Worm (Caenorhabditis elegans) whole organism, early embryonic: ENCODE data around the gene srj-33.
"Not testable (repeated sequence)": the region's sequence is repeated elsewhere in the genome, so short reads cannot be mapped to it uniquely, and the experiment has no call there.

ENCODE experiments used
- B0310.2 ChIP-seq: sonication (generic microtip); optimal IDR thresholded peaks from 2 replicates; lab custom pipeline; 2016; ENCODE audit warnings: mild to moderate bottlenecking, missing genetic modification characterization, missing compliant biosample characterization
- F13C5.2 ChIP-seq: sonication (generic microtip); optimal IDR thresholded peaks from 2 replicates; lab custom pipeline; 2017; ENCODE audit warnings: mild to moderate bottlenecking, missing genetic modification characterization, inconsistent platforms, missing compliant biosample characterization
- ama-1 ChIP-seq: fragments of 150-350 bp; optimal IDR thresholded peaks from 2 replicates; lab custom pipeline; 2014
- ceh-36 ChIP-seq: sonication (generic microtip); optimal IDR thresholded peaks from 2 replicates; lab custom pipeline; 2016; ENCODE audit warnings: missing genetic modification characterization, inconsistent platforms, missing compliant biosample characterization
- ets-7 ChIP-seq: sonication (generic microtip); optimal IDR thresholded peaks from 2 replicates; lab custom pipeline; 2016; ENCODE audit warnings: missing genotype, missing genetic modification characterization, missing compliant biosample characterization
- flt-1 ChIP-seq: fragments of 200-800 bp; sonication (Bioruptor generic); IDR thresholded peaks from 2 replicates; pipeline ENCODE4 v1.3.6; 2022; ENCODE audit warnings: missing genetic modification characterization, missing compliant biosample characterization
- hmbx-1 ChIP-seq: sonication (generic microtip); optimal IDR thresholded peaks from 2 replicates; lab custom pipeline; 2016; ENCODE audit warnings: mild to moderate bottlenecking, missing genetic modification characterization, missing compliant biosample characterization
- hmg-4 ChIP-seq: fragments of 200-800 bp; sonication (Bioruptor generic); optimal IDR thresholded peaks from 2 replicates; lab custom pipeline; 2018; ENCODE audit warnings: mild to moderate bottlenecking, missing genetic modification characterization, missing compliant biosample characterization
- hnd-1 ChIP-seq: sonication (generic microtip); optimal IDR thresholded peaks from 2 replicates; lab custom pipeline; 2016; ENCODE audit warnings: missing genetic modification characterization, missing compliant biosample characterization
- scrt-1 ChIP-seq: fragments of 200-800 bp; sonication (Bioruptor generic); IDR thresholded peaks from 2 replicates; pipeline ENCODE4 v1.3.6; 2022; ENCODE audit warnings: missing genetic modification characterization, missing compliant biosample characterization
- tbx-37 ChIP-seq: fragments of 200-800 bp; sonication (Bioruptor generic); conservative IDR thresholded peaks from 2 replicates; pipeline ENCODE4 v1.3.6; 2022; ENCODE audit warnings: missing genetic modification reagents, missing genetic modification characterization, missing compliant biosample characterization
- tra-4 ChIP-seq: sonication (generic microtip); optimal IDR thresholded peaks from 2 replicates; lab custom pipeline; 2017; ENCODE audit warnings: missing genetic modification characterization, missing compliant biosample characterization

DNA sequence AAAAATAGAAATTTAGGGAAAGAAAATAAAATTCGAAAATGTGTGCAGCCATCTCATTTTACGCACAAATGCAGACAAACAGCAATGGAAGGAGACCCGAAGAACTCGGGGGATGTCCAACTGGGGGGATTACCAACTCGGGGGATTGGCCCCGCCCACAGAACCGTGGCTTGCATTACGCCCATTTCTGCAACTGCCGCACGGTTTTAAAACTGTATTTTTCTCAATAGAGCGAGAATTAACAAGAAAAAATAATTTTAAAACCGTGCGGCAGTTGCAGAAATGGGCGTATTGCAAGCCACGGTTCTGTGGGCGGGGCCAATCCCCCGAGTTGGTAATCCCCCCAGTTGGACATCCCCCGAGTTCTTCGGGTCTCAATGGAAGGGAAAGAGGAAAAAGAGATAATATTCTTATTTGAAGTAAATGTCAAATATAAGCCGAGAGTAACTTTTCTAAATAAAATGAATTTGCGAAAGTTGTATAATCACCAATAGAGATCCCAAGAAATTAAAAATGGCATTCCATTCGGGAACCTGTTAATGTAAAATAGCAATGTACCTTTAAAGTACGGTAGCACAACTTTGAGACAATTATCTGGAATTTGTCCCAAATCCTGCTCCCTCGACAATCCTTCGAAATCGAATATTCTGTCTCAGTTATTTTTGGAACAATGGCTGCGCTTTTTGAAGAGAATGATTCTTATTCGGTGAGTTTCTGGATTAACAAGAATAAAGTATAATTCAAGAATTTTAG is 43.6 kb upstream of the srj-33 start, which contains the start of the genes ruvb-1 and tofu-1:
- TF ChIP-seq ama-1 (lab: Kevin White, UChicago); hmg-4; flt-1 (GFP tag; lab: Robert Waterston, UW); tra-4; B0310.2 (tag; lab: Kevin White, UChicago); ets-7 (tag; lab: Kevin White, UChicago); hnd-1 (tag; lab: Kevin White, UChicago); hmbx-1 (tag; lab: Kevin White, UChicago); scrt-1 (GFP tag; lab: Robert Waterston, UW): not testable (repeated sequence)
- peak; percentile 31; the same call in 1 of the 2 replicates for TF ChIP-seq tbx-37
- TF ChIP-seq F13C5.2, result peak; percentile 21
- TF ChIP-seq ceh-36 (tag; lab: Kevin White, UChicago), result peak; percentile 39
